Fruit fly (Drosophila melanogaster): Measurements from ENCODE around the gene PGAP5.

Gene PGAP5

dm6 chr2L:8159498-8159897, 39.2 kb upstream of the PGAP5 start, which contains the start of the genes PAPLA1 and Rbsn-5:
TSS of gene PAPLA1 (minus strand) at chr2L:8159638.
TSS of gene Rbsn-5 (plus strand) at chr2L:8159832.
- TF ChIP-seq CG2199 (GFP tag; IDR thresholded peaks at IDR 0.05) (0 out of 3 replicates have a peak, but pooled peaks have one; percentile 22), crc (GFP tag; optimal IDR thresholded peaks at IDR 0.05) (peak; percentile 92), CG13624 (GFP tag; optimal IDR thresholded peaks at IDR 0.05) (peak; percentile 96), tll (GFP tag; optimal IDR thresholded peaks at IDR 0.05) (no peak), CG11723 (GFP tag; optimal IDR thresholded peaks at IDR 0.05) (peak; percentile 84), salm (tag; optimal IDR thresholded peaks at IDR 0.05) (peak; percentile 82), gsb-n (tag; optimal IDR thresholded peaks at IDR 0.05) (peak; percentile 84), Atf3 (GFP tag; optimal IDR thresholded peaks at IDR 0.05) (peak; percentile 94), E2f1 (GFP tag; IDR thresholded peaks at IDR 0.05) (peak; percentile 90), cato (GFP tag; optimal IDR thresholded peaks at IDR 0.05; ENCODE audit: borderline replicate concordance) (peak; percentile 92), tup (GFP tag; optimal IDR thresholded peaks at IDR 0.05) (peak; percentile 86), Dref (GFP tag; IDR thresholded peaks at IDR 0.05) (0 out of 2 replicates have a peak, but pooled peaks have one; percentile 28), Awh (GFP tag; IDR thresholded peaks at IDR 0.05) (peak; percentile 86), CG11093 (GFP tag; IDR thresholded peaks at IDR 0.05) (peak; percentile 88), CG6813 (GFP tag; optimal IDR thresholded peaks at IDR 0.05) (peak; percentile 80), ERR (GFP tag; optimal IDR thresholded peaks at IDR 0.05) (peak; percentile 90), pnt (GFP tag; optimal IDR thresholded peaks at IDR 0.05) (peak; percentile 96), Meics (GFP tag; optimal IDR thresholded peaks at IDR 0.05) (peak; percentile 91), MBD-R2 (GFP tag; IDR thresholded peaks at IDR 0.05) (peak; percentile 97), yki (optimal IDR thresholded peaks at IDR 0.05) (peak; percentile 45), fd3F (GFP tag; optimal IDR thresholded peaks at IDR 0.05) (peak; percentile 88), Gug (GFP tag; IDR thresholded peaks at IDR 0.05) (peak; percentile 91), ssp (GFP tag; IDR thresholded peaks at IDR 0.05) (peak; percentile 84), CG2129 (GFP tag; IDR thresholded peaks at IDR 0.05; ENCODE audit: partially characterized antibody) (no peak), pho (GFP tag; optimal IDR thresholded peaks at IDR 0.05) (peak; percentile 96), Ada2b (GFP tag; IDR thresholded peaks at IDR 0.05) (peak; percentile 89), CG9876 (GFP tag; optimal IDR thresholded peaks at IDR 0.05) (peak; percentile 93), NC2α (GFP tag; optimal IDR thresholded peaks at IDR 0.05) (peak; percentile 88), CG15514 (GFP tag; optimal IDR thresholded peaks at IDR 0.05) (peak; percentile 90), CG13424 (tag; optimal IDR thresholded peaks at IDR 0.05) (peak; percentile 96), CG2116 (GFP tag; optimal IDR thresholded peaks at IDR 0.05) (peak; percentile 68), CG6175 (GFP tag; IDR thresholded peaks at IDR 0.05) (peak; percentile 79), D (optimal IDR thresholded peaks at IDR 0.05) (no peak), D (GFP tag; optimal IDR thresholded peaks at IDR 0.05) (peak; percentile 83), Kr (GFP tag; optimal IDR thresholded peaks at IDR 0.05) (no peak), CG18476 (GFP tag; optimal IDR thresholded peaks at IDR 0.05) (peak; percentile 91), CG9727 (GFP tag; optimal IDR thresholded peaks at IDR 0.05) (peak; percentile 89), onecut (GFP tag; IDR thresholded peaks at IDR 0.05) (peak; percentile 74), ci (GFP tag; IDR thresholded peaks at IDR 0.05) (peak; percentile 92), BEAF-32 (GFP tag; optimal IDR thresholded peaks at IDR 0.05) (peak; percentile 42), CG14965 (GFP tag; optimal IDR thresholded peaks at IDR 0.05; ENCODE audit: borderline replicate concordance) (peak; percentile 35), crol (GFP tag; IDR thresholded peaks at IDR 0.05) (peak; percentile 33; the same call in 1 of the 2 replicates), hb (GFP tag; IDR thresholded peaks at IDR 0.05; ENCODE audit: partially characterized antibody) (no peak), Tbp (GFP tag; optimal IDR thresholded peaks at IDR 0.05) (no peak), CG15696 (tag; optimal IDR thresholded peaks at IDR 0.05) (peak; percentile 86), CG18764 (GFP tag; optimal IDR thresholded peaks at IDR 0.05) (peak; percentile 91), ind (GFP tag; optimal IDR thresholded peaks at IDR 0.05) (peak; percentile 97), trh (GFP tag; optimal IDR thresholded peaks at IDR 0.05) (peak; percentile 81), schlank (tag; optimal IDR thresholded peaks at IDR 0.05) (peak; percentile 87), shn (GFP tag; optimal IDR thresholded peaks at IDR 0.05) (peak; percentile 96), CG33557 (GFP tag; optimal IDR thresholded peaks at IDR 0.05) (peak; percentile 85)
